Worm (Caenorhabditis elegans): ENCODE results near the gene W03C9.5.

The W03C9.5 gene

DNA sequence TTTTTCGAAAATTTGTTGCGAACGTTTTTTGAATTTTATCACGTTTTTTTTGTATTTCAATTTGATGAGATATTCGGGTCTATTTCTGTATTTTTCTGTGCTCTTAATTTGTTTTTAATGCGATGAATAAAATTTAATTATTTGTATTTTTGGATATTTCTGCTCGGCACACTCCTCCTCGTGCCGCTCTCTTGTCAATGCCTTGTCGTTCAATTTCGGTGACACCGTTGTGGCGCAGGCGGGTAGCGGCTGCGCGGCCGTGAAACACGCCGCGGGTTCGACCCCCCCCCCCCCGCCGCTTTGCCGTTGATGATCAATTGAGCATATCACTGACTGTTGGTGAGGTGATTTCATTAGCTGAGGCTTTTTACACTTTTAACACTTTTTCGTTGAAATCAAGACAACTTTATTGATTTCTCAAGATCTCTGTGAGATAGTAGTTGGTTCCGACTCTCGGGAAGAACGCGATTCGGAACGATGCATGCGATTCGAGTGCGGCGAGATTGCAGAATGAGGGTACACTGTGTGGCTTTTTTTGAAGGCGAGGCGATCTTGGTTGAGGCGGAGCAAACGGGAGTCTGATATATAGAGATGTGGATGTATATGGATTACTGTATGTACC lies 6.6 kb downstream of the W03C9.5 start (continued):
- peak in 1 of 2 experiments; percentile 22 for TF ChIP-seq mdl-1 (tag; optimal IDR thresholded peaks at IDR 0.05)
- TF ChIP-seq dmd-8 (GFP tag; IDR thresholded peaks at IDR 0.05) = peak; percentile 100
- no peak for TF ChIP-seq nhr-25 (tag; optimal IDR thresholded peaks at IDR 0.05; ENCODE audit: borderline replicate concordance, insufficient read depth)
- peak; percentile 95 for TF ChIP-seq dmd-9 (GFP tag; IDR thresholded peaks at IDR 0.05)
- TF ChIP-seq lin-13 (GFP tag; optimal IDR thresholded peaks at IDR 0.05) = peak; percentile 64
- peak; percentile 16 for TF ChIP-seq nhr-77 (tag; optimal IDR thresholded peaks at IDR 0.05)
- no peak for TF ChIP-seq ztf-11 (tag; optimal IDR thresholded peaks at IDR 0.05)
- peak; percentile 78 for TF ChIP-seq zfp-2 (tag; optimal IDR thresholded peaks at IDR 0.05)
- TF ChIP-seq fos-1 (tag; optimal IDR thresholded peaks at IDR 0.05) = no peak
- peak; percentile 95 for TF ChIP-seq unc-130 (GFP tag; optimal IDR thresholded peaks at IDR 0.05)
- peak; percentile 87 for TF ChIP-seq aha-1 (tag)
- no peak for TF ChIP-seq ceh-62 (tag; optimal IDR thresholded peaks at IDR 0.05)
- TF ChIP-seq ama-1 (optimal IDR thresholded peaks at IDR 0.05) = no peak
- peak; percentile 89 for TF ChIP-seq ceh-20 (GFP tag; IDR thresholded peaks at IDR 0.05)
- TF ChIP-seq nhr-6 (tag; optimal IDR thresholded peaks at IDR 0.05) = peak; percentile 40
- peak; percentile 93 for TF ChIP-seq spr-1 (tag; optimal IDR thresholded peaks at IDR 0.05)
- peak; percentile 95 for TF ChIP-seq hmg-1.1 (GFP tag; IDR thresholded peaks at IDR 0.05)
- TF ChIP-seq daf-12 (tag; optimal IDR thresholded peaks at IDR 0.05) = no peak
- TF ChIP-seq lsy-2 (tag; optimal IDR thresholded peaks at IDR 0.05) = peak; percentile 11 to 56
- peak; percentile 89 for TF ChIP-seq ZK337.2 (GFP tag; IDR thresholded peaks at IDR 0.05)
- TF ChIP-seq nhr-11 (tag; optimal IDR thresholded peaks at IDR 0.05) = no peak
- no peak for TF ChIP-seq ces-1 (GFP tag; optimal IDR thresholded peaks at IDR 0.05)
- peak; percentile 57 for TF ChIP-seq attf-4 (tag; optimal IDR thresholded peaks at IDR 0.05)
- peak; percentile 98 for TF ChIP-seq sdz-12 (GFP tag; optimal IDR thresholded peaks at IDR 0.05)
- no peak for TF ChIP-seq pqm-1 (tag; optimal IDR thresholded peaks at IDR 0.05)
- peak; percentile 94 for TF ChIP-seq php-3 (GFP tag; IDR thresholded peaks at IDR 0.05)
- TF ChIP-seq ZK546.5 (tag; optimal IDR thresholded peaks at IDR 0.05) = no peak
- TF ChIP-seq zip-2 (tag; optimal IDR thresholded peaks at IDR 0.05) = peak; percentile 12
- TF ChIP-seq hlh-11 (tag; optimal IDR thresholded peaks at IDR 0.05) = peak; percentile 85
- TF ChIP-seq dpl-1 (GFP tag; optimal IDR thresholded peaks at IDR 0.05) = peak; percentile 32
- TF ChIP-seq lin-29 (GFP tag; IDR thresholded peaks at IDR 0.05) = peak; percentile 85
- TF ChIP-seq Y105C5A.15 (GFP tag; IDR thresholded peaks at IDR 0.05) = peak; percentile 99
- peak; percentile 88 for TF ChIP-seq duxl-1 (tag; optimal IDR thresholded peaks at IDR 0.05; ENCODE audit: poor library complexity)
- peak; percentile 96 for TF ChIP-seq T26A8.4 (GFP tag; IDR thresholded peaks at IDR 0.05)
- peak; percentile 52 for TF ChIP-seq ztf-7 (tag; optimal IDR thresholded peaks at IDR 0.05)
- no peak for TF ChIP-seq daf-19 (GFP tag; conservative IDR thresholded peaks at IDR 0.05)
- TF ChIP-seq lim-7 (GFP tag; IDR thresholded peaks at IDR 0.05) = peak; percentile 100
- peak; percentile 100 for TF ChIP-seq set-16 (GFP tag; IDR thresholded peaks at IDR 0.05)
- peak; percentile 97 for TF ChIP-seq lin-1 (GFP tag; IDR thresholded peaks at IDR 0.05)
- TF ChIP-seq fkh-10 (GFP tag; optimal IDR thresholded peaks at IDR 0.05) = no peak
- peak; percentile 98 for TF ChIP-seq gei-8 (GFP tag; optimal IDR thresholded peaks at IDR 0.05)
- peak; percentile 6 for TF ChIP-seq nhr-28 (tag; optimal IDR thresholded peaks at IDR 0.05)
- peak in 1 of 2 experiments; percentile 73 for TF ChIP-seq unc-62 (GFP tag; optimal IDR thresholded peaks at IDR 0.05 in 1 of 2)
- no peak for TF ChIP-seq unc-62 (tag; optimal IDR thresholded peaks at IDR 0.05)
- TF ChIP-seq F37D6.2 (tag; optimal IDR thresholded peaks at IDR 0.05) = peak; percentile 83
- TF ChIP-seq F44E2.7 (GFP tag; IDR thresholded peaks at IDR 0.05) = peak; percentile 99
- peak; percentile 98 for TF ChIP-seq Y48G9A.11 (GFP tag; IDR thresholded peaks at IDR 0.05)
- TF ChIP-seq snpc-4 (tag; optimal IDR thresholded peaks at IDR 0.05) = no peak
- peak; percentile 93 for TF ChIP-seq F49E8.2 (tag; optimal IDR thresholded peaks at IDR 0.05; ENCODE audit: borderline replicate concordance)
- TF ChIP-seq nhr-48 (tag; optimal IDR thresholded peaks at IDR 0.05) = peak; percentile 84
- TF ChIP-seq D1046.2 (GFP tag; IDR thresholded peaks at IDR 0.05) = peak; percentile 97
- TF ChIP-seq madf-9 (GFP tag; conservative IDR thresholded peaks at IDR 0.05) = peak; percentile 96

Measured in whole organism, L4 larva.